Fruit fly (Drosophila melanogaster) whole organism, prepupa: ENCODE measurements around the gene CG10561.

Experiments
- Blimp-1 ChIP-seq: fragments of 200-800 bp; sonication (Bioruptor generic); optimal IDR thresholded peaks from 3 replicates; lab custom pipeline; 2017; ENCODE audit warnings: missing biosample characterization, missing genetic modification characterization, mild to moderate bottlenecking, moderate library complexity, missing genetic modification reagents
- CG6163 ChIP-seq: fragments of 200-800 bp; sonication (Bioruptor generic); IDR thresholded peaks from 3 replicates; pipeline ENCODE4 v1.3.6; 2022; ENCODE audit warnings: missing biosample characterization, missing genetic modification characterization
- Hr39 ChIP-seq: fragments of 200-800 bp; sonication (Bioruptor generic); optimal IDR thresholded peaks from 2 replicates; lab custom pipeline; 2016; ENCODE audit warnings: missing biosample characterization, missing genetic modification characterization
- OdsH ChIP-seq: fragments of 200-800 bp; sonication (Bioruptor generic); optimal IDR thresholded peaks from 3 replicates; lab custom pipeline; 2016; ENCODE audit warnings: missing biosample characterization, missing genetic modification characterization
- Sox102F ChIP-seq: fragments of 200-800 bp; sonication (Bioruptor generic); optimal IDR thresholded peaks from 2 replicates; lab custom pipeline; 2016; ENCODE audit warnings: missing biosample characterization, mild to moderate bottlenecking, missing genetic modification characterization
- acj6 ChIP-seq: fragments of 200-800 bp; sonication (Bioruptor generic); optimal IDR thresholded peaks from 3 replicates; lab custom pipeline; 2016; ENCODE audit warnings: missing biosample characterization, missing genetic modification characterization
- dac ChIP-seq: fragments of 200-800 bp; sonication (Bioruptor generic); optimal IDR thresholded peaks from 2 replicates; lab custom pipeline; 2017; ENCODE audit warnings: missing biosample characterization, mild to moderate bottlenecking, missing genetic modification characterization
- fd85E ChIP-seq: fragments of 200-800 bp; sonication (Bioruptor generic); optimal IDR thresholded peaks from 3 replicates; lab custom pipeline; 2016; ENCODE audit warnings: missing biosample characterization, missing genetic modification characterization
- salr ChIP-seq, 2 experiments: fragments of 200-800 bp; sonication (Bioruptor generic); optimal IDR thresholded peaks; 3 replicates each; lab custom pipeline; 2016 to 2018; ENCODE audit warnings: missing biosample characterization in 2 of 2, missing genetic modification characterization in 2 of 2, mild to moderate bottlenecking in 1 of 2

DNA sequence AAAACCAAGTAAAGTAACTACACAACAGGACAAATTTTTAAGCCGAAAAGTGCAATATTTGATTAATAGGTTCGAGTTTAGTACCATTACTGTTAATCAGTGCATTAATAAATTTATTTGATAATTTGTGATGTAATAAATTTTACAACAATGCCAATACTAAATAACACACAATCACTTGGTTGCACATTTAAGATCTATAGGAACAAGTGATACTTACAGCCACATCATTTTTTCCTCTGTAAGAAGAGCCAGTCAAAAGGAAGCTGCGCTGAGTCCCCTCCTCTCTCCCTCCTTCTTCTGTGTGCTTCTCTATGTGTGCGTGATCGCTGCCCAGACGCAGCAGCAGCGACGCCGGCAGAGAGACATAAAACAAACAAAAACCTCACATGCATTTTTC, 22.5 kb downstream of the CG10561 start:
- TF ChIP-seq Hr39 (GFP tag; lab: Kevin White, UChicago) (peak; percentile 93), CG6163 (peak; percentile 87), OdsH (GFP tag; lab: Kevin White, UChicago) (peak; percentile 95), Blimp-1 (peak; percentile 67), salr (GFP tag; optimal IDR thresholded peaks at IDR 0.05; lab: Kevin White, UChicago) (peak; percentile 88 to 90), Sox102F (GFP tag; lab: Kevin White, UChicago) (peak; percentile 91), acj6 (peak; percentile 93), fd85E (GFP tag; lab: Kevin White, UChicago) (peak; percentile 56), dac (GFP tag; lab: Kevin White, UChicago) (peak; percentile 51)
